Worm (Caenorhabditis elegans) whole organism, early embryonic: ENCODE measurements around the gene lbp-3.

Experiments
- B0310.2 ChIP-seq: sonication (generic microtip); optimal IDR thresholded peaks from 2 replicates; lab custom pipeline; 2016; ENCODE audit warnings: mild to moderate bottlenecking, missing genetic modification characterization, missing compliant biosample characterization
- F13C5.2 ChIP-seq: sonication (generic microtip); optimal IDR thresholded peaks from 2 replicates; lab custom pipeline; 2017; ENCODE audit warnings: mild to moderate bottlenecking, missing genetic modification characterization, inconsistent platforms, missing compliant biosample characterization
- aly-1 ChIP-seq: sonication (generic microtip); optimal IDR thresholded peaks from 2 replicates; lab custom pipeline; 2016; ENCODE audit warnings: missing genetic modification characterization, missing compliant biosample characterization
- ama-1 ChIP-seq: fragments of 150-350 bp; optimal IDR thresholded peaks from 2 replicates; lab custom pipeline; 2014
- ceh-13 ChIP-seq: fragments of 200-800 bp; sonication (Bioruptor generic); optimal IDR thresholded peaks from 2 replicates; lab custom pipeline; 2018; ENCODE audit warnings: mild to moderate bottlenecking, missing genetic modification characterization, missing compliant biosample characterization
- ceh-36 ChIP-seq: sonication (generic microtip); optimal IDR thresholded peaks from 2 replicates; lab custom pipeline; 2016; ENCODE audit warnings: missing genetic modification characterization, inconsistent platforms, missing compliant biosample characterization
- ets-7 ChIP-seq: sonication (generic microtip); optimal IDR thresholded peaks from 2 replicates; lab custom pipeline; 2016; ENCODE audit warnings: missing genotype, missing genetic modification characterization, missing compliant biosample characterization
- flt-1 ChIP-seq: fragments of 200-800 bp; sonication (Bioruptor generic); IDR thresholded peaks from 2 replicates; pipeline ENCODE4 v1.3.6; 2022; ENCODE audit warnings: missing genetic modification characterization, missing compliant biosample characterization
- hmbx-1 ChIP-seq: sonication (generic microtip); optimal IDR thresholded peaks from 2 replicates; lab custom pipeline; 2016; ENCODE audit warnings: mild to moderate bottlenecking, missing genetic modification characterization, missing compliant biosample characterization
- hmg-4 ChIP-seq: fragments of 200-800 bp; sonication (Bioruptor generic); optimal IDR thresholded peaks from 2 replicates; lab custom pipeline; 2018; ENCODE audit warnings: mild to moderate bottlenecking, missing genetic modification characterization, missing compliant biosample characterization
- hnd-1 ChIP-seq: sonication (generic microtip); optimal IDR thresholded peaks from 2 replicates; lab custom pipeline; 2016; ENCODE audit warnings: missing genetic modification characterization, missing compliant biosample characterization
- pes-1 ChIP-seq: fragments of 200-800 bp; sonication (Bioruptor generic); IDR thresholded peaks from 2 replicates; pipeline ENCODE4 v1.3.6; 2022; ENCODE audit warnings: missing genetic modification reagents, missing genetic modification characterization, missing compliant biosample characterization
- scrt-1 ChIP-seq: fragments of 200-800 bp; sonication (Bioruptor generic); IDR thresholded peaks from 2 replicates; pipeline ENCODE4 v1.3.6; 2022; ENCODE audit warnings: missing genetic modification characterization, missing compliant biosample characterization
- sea-1 ChIP-seq: fragments of 200-800 bp; sonication (Bioruptor generic); conservative IDR thresholded peaks from 2 replicates; pipeline ENCODE4 v1.3.6; 2022; ENCODE audit warnings: missing genetic modification characterization, missing compliant biosample characterization
- tbx-11 ChIP-seq: fragments of 200-800 bp; sonication (Bioruptor generic); IDR thresholded peaks from 2 replicates; pipeline ENCODE4 v1.3.6; 2022; ENCODE audit warnings: missing genetic modification characterization, missing compliant biosample characterization
- tbx-37 ChIP-seq: fragments of 200-800 bp; sonication (Bioruptor generic); conservative IDR thresholded peaks from 2 replicates; pipeline ENCODE4 v1.3.6; 2022; ENCODE audit warnings: missing genetic modification reagents, missing genetic modification characterization, missing compliant biosample characterization
- tra-4 ChIP-seq: sonication (generic microtip); optimal IDR thresholded peaks from 2 replicates; lab custom pipeline; 2017; ENCODE audit warnings: missing genetic modification characterization, missing compliant biosample characterization

The lbp-3 gene

DNA sequence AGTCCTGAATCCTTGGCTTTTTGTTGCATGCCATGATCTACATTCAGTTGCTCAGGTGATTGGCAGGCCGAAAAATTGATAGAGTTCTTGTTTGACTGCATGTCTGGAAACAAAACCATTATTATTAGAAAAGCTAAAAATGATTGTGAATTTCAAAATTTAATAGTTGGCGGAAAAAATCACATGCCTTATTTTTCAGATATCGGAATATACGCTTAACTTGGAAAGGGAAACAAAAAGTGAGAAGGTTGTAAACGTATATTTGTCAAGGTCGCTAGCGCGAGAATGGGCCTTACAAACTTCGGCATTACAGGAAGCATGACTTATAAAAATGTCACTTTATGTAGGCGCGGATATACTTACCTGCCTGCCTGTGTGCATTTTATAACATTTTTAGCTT is 14.5 kb downstream of the lbp-3 start, which contains the start of gene K09C4.9:
Gene K09C4.9, minus strand, starts transcription at position 101 of the 400 bp plus-strand sequence.
- TF ChIP-seq aly-1 (no peak), hmg-4 (no peak), tbx-11 (GFP tag; lab: Robert Waterston, UW) (no peak), pes-1 (GFP tag; lab: Robert Waterston, UW) (no peak), tra-4 (tag; lab: Kevin White, UChicago) (no peak), flt-1 (no peak), ceh-36 (tag; lab: Kevin White, UChicago) (no peak), F13C5.2 (no peak), ceh-13 (GFP tag; lab: Kevin White, UChicago) (no peak), scrt-1 (GFP tag; lab: Robert Waterston, UW) (no peak), B0310.2 (no peak), hnd-1 (tag; lab: Kevin White, UChicago) (no peak), ama-1 (lab: Kevin White, UChicago) (no peak)

DNA sequence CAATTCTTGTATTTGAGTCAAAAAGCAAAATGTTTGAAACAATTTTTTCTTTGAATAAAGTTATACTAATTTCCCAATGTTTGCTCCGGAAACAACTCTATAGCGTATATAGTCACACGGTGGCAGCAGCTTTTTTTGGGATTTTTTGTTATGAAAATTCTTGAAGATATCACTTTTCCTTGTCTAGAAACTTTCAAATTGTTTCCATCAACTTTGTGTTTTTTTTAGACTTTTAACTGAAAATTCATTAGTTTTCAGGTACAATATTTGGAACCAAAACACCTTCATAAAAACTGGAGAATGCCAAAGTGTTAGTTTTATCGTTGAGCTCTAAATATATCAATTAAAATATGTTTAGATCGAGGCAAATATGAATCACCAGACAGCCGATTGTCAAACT is 15.4 kb downstream of the lbp-3 start, which contains the start of gene K09C4.7:
Gene K09C4.7, plus strand, starts transcription at position 301 of the 400 bp plus-strand sequence.
- TF ChIP-seq hmg-4, result no peak
- no peak for TF ChIP-seq sea-1

DNA sequence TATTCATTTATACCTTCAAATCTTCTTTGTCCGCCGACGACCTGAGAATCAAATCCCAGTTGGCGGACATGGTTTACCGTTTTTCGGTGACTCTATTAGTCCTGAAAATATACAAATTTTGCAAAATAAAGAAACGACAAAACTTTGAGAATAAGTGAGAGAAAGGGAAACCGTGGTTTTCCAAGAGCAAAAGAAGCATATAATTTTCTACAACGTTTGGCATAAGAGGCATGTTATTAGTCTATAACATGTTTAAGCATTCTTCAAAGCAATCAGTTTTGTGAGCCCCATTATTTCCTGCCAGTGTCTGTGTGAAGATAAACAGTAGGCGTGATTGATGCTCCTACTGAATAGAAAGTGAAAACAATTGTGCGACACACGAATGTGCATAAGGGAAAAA is 23.0 kb downstream of the lbp-3 start, which contains the start of gene K09C4.10:
Gene K09C4.10, minus strand, starts transcription at position 101 of the 400 bp plus-strand sequence.
- TF ChIP-seq hnd-1 (tag; lab: Kevin White, UChicago), result no peak
- no peak for TF ChIP-seq aly-1
- no peak for TF ChIP-seq sea-1
- TF ChIP-seq flt-1, result no peak
- TF ChIP-seq ceh-36 (tag; lab: Kevin White, UChicago), result no peak
- no peak for TF ChIP-seq scrt-1 (GFP tag; lab: Robert Waterston, UW)
- no peak for TF ChIP-seq F13C5.2
- no peak for TF ChIP-seq B0310.2
- no peak for TF ChIP-seq tbx-11 (GFP tag; lab: Robert Waterston, UW)
- TF ChIP-seq hmbx-1 (tag; lab: Kevin White, UChicago), result no peak
- TF ChIP-seq hmg-4, result no peak
- TF ChIP-seq pes-1 (GFP tag; lab: Robert Waterston, UW), result no peak
- no peak for TF ChIP-seq ets-7 (tag; lab: Kevin White, UChicago)
- no peak for TF ChIP-seq ceh-13 (GFP tag; lab: Kevin White, UChicago)
- TF ChIP-seq tra-4 (tag; lab: Kevin White, UChicago), result no peak
- TF ChIP-seq ama-1 (lab: Kevin White, UChicago), result no peak
- TF ChIP-seq tbx-37, result no peak

DNA sequence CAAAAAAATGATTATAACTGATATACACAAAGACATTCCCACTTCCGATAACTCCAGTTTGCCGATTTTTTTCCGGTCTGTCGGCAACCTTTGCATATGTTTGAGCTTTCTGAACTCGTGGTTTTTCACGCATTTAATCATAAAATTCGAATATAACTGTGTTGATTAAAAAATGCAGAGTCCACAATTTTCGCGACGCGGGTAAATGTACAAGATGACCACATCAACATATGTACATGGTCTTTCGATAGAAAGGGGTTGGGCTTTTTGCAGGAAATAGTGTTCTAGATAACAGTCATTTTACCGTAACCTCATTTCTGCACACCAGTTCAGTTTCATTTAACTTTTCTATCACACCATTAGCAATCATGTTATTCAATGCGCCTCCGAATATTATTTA is 25.1 kb downstream of the lbp-3 start, which contains the start of gene K09C4.5:
Gene K09C4.5, plus strand, starts transcription at position 326 of the 400 bp plus-strand sequence.
- no peak for TF ChIP-seq ceh-13 (GFP tag; lab: Kevin White, UChicago)
- no peak for TF ChIP-seq tbx-37
- TF ChIP-seq scrt-1 (GFP tag; lab: Robert Waterston, UW), result no peak
- no peak for TF ChIP-seq ceh-36 (tag; lab: Kevin White, UChicago)
- TF ChIP-seq tra-4 (tag; lab: Kevin White, UChicago), result no peak
- no peak for TF ChIP-seq ets-7 (tag; lab: Kevin White, UChicago)
- TF ChIP-seq F13C5.2, result no peak
- no peak for TF ChIP-seq pes-1 (GFP tag; lab: Robert Waterston, UW)
- no peak for TF ChIP-seq hnd-1 (tag; lab: Kevin White, UChicago)
- TF ChIP-seq hmg-4, result no peak
- TF ChIP-seq ama-1 (lab: Kevin White, UChicago), result no peak
- no peak for TF ChIP-seq hmbx-1 (tag; lab: Kevin White, UChicago)
- TF ChIP-seq aly-1, result no peak
- TF ChIP-seq tbx-11 (GFP tag; lab: Robert Waterston, UW), result no peak
- TF ChIP-seq sea-1, result no peak
- no peak for TF ChIP-seq flt-1
- TF ChIP-seq B0310.2, result no peak

DNA sequence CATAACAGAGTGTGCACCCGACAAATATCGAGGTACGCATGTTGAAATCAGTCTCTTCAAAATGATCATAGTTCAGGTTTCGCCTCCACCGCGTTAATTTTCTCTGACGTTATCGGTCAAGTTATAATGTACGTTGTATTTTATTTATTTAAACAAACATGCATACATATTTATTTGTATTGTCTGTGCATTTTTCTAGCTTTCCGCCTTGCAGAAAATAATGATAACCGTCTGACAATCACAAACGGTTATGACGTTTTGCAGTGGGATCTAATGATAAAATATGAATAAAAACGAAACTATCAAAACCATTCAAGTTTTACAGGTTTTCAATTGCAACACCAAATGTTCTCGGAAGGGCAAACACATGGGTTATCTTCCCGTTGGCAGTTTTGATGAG is 26.0 kb downstream of the lbp-3 start:
- TF ChIP-seq F13C5.2 (no peak), pes-1 (GFP tag; lab: Robert Waterston, UW) (no peak), B0310.2 (no peak), ama-1 (lab: Kevin White, UChicago) (no peak), tbx-37 (no peak), hnd-1 (tag; lab: Kevin White, UChicago) (no peak), sea-1 (no peak), ceh-36 (tag; lab: Kevin White, UChicago) (no peak), aly-1 (no peak), ets-7 (tag; lab: Kevin White, UChicago) (no peak), hmbx-1 (tag; lab: Kevin White, UChicago) (no peak)

DNA sequence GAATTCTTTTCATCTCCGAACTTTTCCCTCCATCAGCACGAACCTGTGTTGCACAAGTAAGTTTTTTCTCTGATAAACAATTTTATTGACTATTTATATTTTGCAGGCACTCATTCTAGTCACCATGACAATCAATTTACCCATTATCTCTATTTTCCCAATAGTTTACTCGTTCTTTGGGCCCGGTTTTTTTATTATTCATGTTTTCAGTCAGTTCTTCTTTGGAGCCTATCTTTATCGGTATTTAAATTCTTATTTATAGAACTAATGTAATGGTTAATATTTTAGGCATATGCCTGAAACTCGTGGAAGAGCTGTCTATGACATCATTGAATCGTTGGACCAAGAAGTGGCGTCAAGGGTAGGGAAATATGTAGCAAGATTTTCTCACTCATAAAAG is 27.8 kb downstream of the lbp-3 start:
- TF ChIP-seq B0310.2 (no peak), aly-1 (no peak), hnd-1 (tag; lab: Kevin White, UChicago) (no peak), hmg-4 (no peak), hmbx-1 (tag; lab: Kevin White, UChicago) (no peak)

DNA sequence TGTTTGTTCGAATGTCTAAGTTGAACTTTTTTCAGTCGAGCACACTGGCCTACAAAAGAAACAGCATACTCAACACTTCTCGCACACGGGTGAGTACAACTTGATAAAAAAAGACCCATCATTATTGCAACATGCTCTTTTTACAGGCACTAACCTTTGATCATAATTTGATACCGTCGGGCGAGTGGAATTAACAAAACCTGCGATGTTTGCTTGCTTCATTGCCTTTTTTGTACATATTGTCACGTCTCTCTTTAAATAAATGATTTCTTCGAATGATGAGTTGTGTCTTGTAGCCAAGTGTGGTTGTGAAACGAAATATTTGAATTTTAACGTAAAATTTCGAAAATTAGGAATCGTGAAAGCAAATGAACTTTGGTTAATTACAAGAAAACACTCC is 28.3 kb downstream of the lbp-3 start:
- no peak for TF ChIP-seq ama-1 (lab: Kevin White, UChicago)
- TF ChIP-seq hmg-4, result no peak
- TF ChIP-seq ceh-36 (tag; lab: Kevin White, UChicago), result no peak
- no peak for TF ChIP-seq F13C5.2
- no peak for TF ChIP-seq tra-4 (tag; lab: Kevin White, UChicago)
- TF ChIP-seq hnd-1 (tag; lab: Kevin White, UChicago), result no peak
- TF ChIP-seq tbx-11 (GFP tag; lab: Robert Waterston, UW), result no peak
- TF ChIP-seq pes-1 (GFP tag; lab: Robert Waterston, UW), result no peak
- no peak for TF ChIP-seq tbx-37
- TF ChIP-seq aly-1, result no peak
- TF ChIP-seq B0310.2, result no peak
- TF ChIP-seq ceh-13 (GFP tag; lab: Kevin White, UChicago), result no peak

DNA sequence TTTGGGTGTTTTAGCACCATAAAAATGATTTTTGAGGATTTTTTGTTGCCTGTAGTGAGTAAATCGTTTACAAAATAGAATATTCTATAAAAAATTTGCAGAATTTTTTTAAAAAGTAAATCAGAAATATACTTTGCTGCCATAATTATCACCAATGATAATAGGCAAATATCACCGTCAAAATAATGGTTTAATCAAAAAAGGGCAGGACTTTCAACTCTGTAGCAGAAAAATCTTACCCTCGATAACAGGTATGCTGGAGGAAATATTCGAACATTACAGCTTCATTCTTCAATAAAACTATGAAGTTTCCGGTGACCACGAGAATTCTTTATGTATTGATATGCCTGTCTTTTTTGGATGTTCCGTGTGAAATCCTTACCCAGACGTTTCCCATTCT is 32.0 kb downstream of the lbp-3 start, which contains the start of gene K09C4.4:
Gene K09C4.4, plus strand, starts transcription at position 301 of the 400 bp plus-strand sequence.
- TF ChIP-seq hmg-4 (no peak), tbx-11 (GFP tag; lab: Robert Waterston, UW) (no peak), aly-1 (no peak), hmbx-1 (tag; lab: Kevin White, UChicago) (no peak), tbx-37 (no peak), B0310.2 (no peak)
